Fruit fly (Drosophila melanogaster): ENCODE data around the gene CG5849.

DNA sequence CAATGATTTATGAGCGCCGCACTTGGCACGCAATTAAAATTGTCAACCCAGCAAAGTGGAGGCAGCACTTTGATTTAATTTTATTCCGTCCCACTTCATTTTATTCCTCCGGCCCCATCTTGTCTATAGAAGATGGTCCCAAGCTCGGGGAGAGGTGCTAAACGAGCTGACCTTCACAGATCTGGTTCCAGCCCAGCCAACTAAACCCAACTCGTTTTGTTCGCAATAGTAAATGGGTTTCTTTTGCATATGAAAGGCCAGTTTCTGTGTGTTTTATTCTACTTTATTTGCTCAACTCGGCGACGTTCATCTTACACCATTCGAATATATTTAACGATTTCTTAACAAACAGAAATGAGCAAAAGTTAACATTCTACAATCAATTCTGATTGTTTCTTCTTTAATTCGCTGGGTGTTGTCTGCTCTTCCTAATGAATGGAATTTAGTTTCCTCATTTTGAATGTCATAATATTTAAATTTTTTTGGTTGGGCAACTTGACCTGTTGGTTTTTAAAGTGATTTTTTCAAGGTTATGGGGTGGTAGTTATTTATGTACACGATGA lies 46.7 kb upstream of the CG5849 start:
- TF ChIP-seq CG8478 (optimal IDR thresholded peaks at IDR 0.05) (no peak), CTCF (optimal IDR thresholded peaks at IDR 0.05) (no peak)
